Fruit fly (Drosophila melanogaster): ENCODE measurements around the gene mid.
A peak's percentile ranks its signal among the peaks of the same experiment; 100 is the strongest.

The mid gene

DNA sequence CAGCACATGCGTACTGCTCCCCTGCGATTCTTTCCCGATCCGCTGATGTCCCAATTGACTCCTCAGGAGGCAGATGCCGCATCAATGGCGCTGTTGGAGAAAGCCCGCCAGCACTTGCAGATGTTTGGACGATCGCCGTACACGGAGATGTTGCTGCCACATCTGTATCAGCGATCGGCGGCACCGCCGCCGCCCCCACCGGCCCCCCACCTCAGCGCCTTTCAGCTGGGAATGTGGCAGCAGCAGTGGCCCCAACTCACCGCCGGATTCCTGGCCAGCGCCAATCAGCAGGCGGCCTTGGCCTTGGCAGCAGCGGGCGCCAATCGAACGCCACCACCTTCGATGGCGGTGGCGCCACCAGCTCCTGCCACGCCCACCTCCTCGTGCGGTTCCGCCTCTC is 46.1 kb upstream of the mid start:
- TF ChIP-seq pdm3 (GFP tag; optimal IDR thresholded peaks at IDR 0.05) (no peak), CG11762 (GFP tag; optimal IDR thresholded peaks at IDR 0.05; ENCODE audit: insufficient read depth) (no peak), CG10631 (GFP tag; optimal IDR thresholded peaks at IDR 0.05) (no peak), dac (GFP tag; optimal IDR thresholded peaks at IDR 0.05) (no peak), Eip93F (GFP tag; optimal IDR thresholded peaks at IDR 0.05) (no peak), CG34406 (GFP tag; optimal IDR thresholded peaks at IDR 0.05) (no peak), CG11902 (GFP tag; optimal IDR thresholded peaks at IDR 0.05) (no peak)

DNA sequence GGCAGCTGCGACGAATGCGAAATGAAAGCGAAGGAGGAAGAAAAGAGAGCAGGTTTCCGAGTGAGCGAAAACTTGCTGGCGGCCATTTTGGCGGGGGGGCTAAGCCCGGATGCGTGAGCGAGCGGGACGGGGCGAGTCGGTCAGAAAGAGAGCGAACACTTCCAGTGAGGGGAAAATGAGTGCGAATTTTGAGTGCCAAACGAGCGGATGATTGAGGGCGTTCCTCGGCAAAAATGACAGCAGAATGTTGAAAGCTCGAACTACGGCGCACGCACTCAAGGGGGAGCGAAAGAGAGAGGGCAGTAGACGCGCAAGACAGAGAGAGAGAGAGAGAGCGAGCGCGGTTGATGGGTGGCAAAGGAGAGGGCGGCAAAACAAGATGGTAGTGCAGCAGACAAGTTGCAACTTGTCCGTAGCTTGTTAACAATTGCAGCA is 39.9 kb upstream of the mid start:
- TF ChIP-seq CG1621 (tag; optimal IDR thresholded peaks at IDR 0.05) (peak; percentile 33), Sox102F (GFP tag; optimal IDR thresholded peaks at IDR 0.05) (no peak), CG34406 (GFP tag; optimal IDR thresholded peaks at IDR 0.05) (no peak), cyc (GFP tag; optimal IDR thresholded peaks at IDR 0.05) (no peak), CG10631 (GFP tag; optimal IDR thresholded peaks at IDR 0.05) (no peak), CG7368 (GFP tag; optimal IDR thresholded peaks at IDR 0.05) (no peak), Ets96B (tag; optimal IDR thresholded peaks at IDR 0.05) (no peak), dsx (GFP tag; optimal IDR thresholded peaks at IDR 0.05; ENCODE audit: poor library complexity, severe bottlenecking) (no peak), Met (GFP tag; optimal IDR thresholded peaks at IDR 0.05) (no peak), Eip78C (GFP tag) (peak; percentile 52), ss (GFP tag; optimal IDR thresholded peaks at IDR 0.05) (peak in 1 of 2 experiments; percentile 33), eg (GFP tag; IDR thresholded peaks at IDR 0.05) (no peak), CG6163 (GFP tag; IDR thresholded peaks at IDR 0.05) (peak; percentile 36; the same call in 1 of the 3 replicates), Blimp-1 (GFP tag; optimal IDR thresholded peaks at IDR 0.05) (no peak), CG6808 (GFP tag; optimal IDR thresholded peaks at IDR 0.05) (no peak), Eip93F (GFP tag; optimal IDR thresholded peaks at IDR 0.05) (no peak), CG16779 (tag; optimal IDR thresholded peaks at IDR 0.05) (no peak)

DNA sequence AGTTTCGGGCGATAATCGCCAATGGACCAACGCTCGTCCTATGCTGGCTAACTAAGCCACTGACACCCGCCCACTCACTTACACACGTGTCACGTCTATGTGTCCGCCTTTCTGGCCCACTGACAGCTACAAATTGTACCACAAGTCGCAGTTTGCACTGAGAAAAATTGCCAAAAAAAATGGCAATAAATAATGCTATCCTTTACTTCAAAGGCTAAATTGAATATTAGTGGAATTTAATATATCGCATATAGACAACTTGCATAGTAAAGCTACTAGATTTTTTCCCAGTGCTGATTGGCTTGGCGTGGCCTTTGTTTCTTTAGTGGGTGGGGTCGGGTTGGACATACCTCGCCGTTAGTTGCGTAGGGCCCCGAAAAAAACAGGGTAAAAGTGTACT is 36.1 kb upstream of the mid start:
- TF ChIP-seq svp (GFP tag): peak; percentile 5
- TF ChIP-seq Met (GFP tag; optimal IDR thresholded peaks at IDR 0.05): peak; percentile 4
- peak; percentile 39 for TF ChIP-seq Eip78C (GFP tag)
- TF ChIP-seq CG6276 (GFP tag; optimal IDR thresholded peaks at IDR 0.05): no peak
- 0 out of 3 replicates have a peak, but pooled peaks have one; percentile 15 for TF ChIP-seq eg (GFP tag; IDR thresholded peaks at IDR 0.05)
- TF ChIP-seq acj6 (GFP tag; optimal IDR thresholded peaks at IDR 0.05): no peak
- 0 out of 3 replicates have a peak, but pooled peaks have one; percentile 22 for TF ChIP-seq CG6163 (GFP tag; IDR thresholded peaks at IDR 0.05)
- TF ChIP-seq CG32006 (GFP tag; optimal IDR thresholded peaks at IDR 0.05): peak; percentile 31

DNA sequence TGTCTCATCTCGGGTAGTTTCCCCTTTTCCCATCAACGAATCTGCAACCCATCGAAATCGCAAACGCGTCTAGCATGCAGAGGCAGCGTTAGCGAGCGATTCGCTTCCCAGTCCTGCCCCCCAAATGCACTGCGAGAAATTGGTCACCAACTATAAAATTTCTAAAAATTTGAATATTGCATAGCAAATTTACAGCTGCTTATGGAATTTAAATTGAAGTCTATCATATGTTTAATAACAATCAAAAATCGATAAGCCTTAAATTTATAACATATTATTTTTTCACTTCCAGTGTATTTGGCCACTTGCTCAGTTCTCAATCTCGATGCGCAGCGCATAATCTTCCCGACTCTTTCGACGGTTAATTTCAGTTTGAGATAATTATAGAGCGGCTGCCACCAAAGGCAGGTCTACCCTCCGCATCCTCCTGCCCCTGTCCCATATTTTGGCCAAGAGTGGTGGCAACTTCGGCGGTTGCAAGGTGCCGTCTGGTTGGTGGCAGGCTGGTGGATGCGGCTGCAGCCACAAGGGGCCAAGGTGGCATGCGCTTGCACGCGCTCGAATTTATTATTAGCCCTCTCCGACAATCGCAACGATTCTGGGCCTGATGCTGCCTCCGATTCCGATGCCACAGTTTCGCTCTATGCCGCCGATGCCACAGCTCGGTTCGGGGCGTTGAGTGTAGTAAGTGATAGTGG is 34.4 kb upstream of the mid start:
- peak; percentile 81 for TF ChIP-seq Eip75B (GFP tag; optimal IDR thresholded peaks at IDR 0.05)
- peak; percentile 78 for TF ChIP-seq esn (GFP tag; optimal IDR thresholded peaks at IDR 0.05)
- TF ChIP-seq fd59A (GFP tag; optimal IDR thresholded peaks at IDR 0.05): peak; percentile 82
- TF ChIP-seq Gug (GFP tag; IDR thresholded peaks at IDR 0.05): peak; percentile 83
- TF ChIP-seq svp (GFP tag): peak; percentile 81
- TF ChIP-seq topi (GFP tag; optimal IDR thresholded peaks at IDR 0.05): peak; percentile 71
- peak; percentile 62 for TF ChIP-seq CG11762 (GFP tag; optimal IDR thresholded peaks at IDR 0.05; ENCODE audit: insufficient read depth)
- TF ChIP-seq CG15336 (GFP tag; IDR thresholded peaks at IDR 0.05): peak; percentile 91
- peak; percentile 51 for TF ChIP-seq CG16779 (tag; optimal IDR thresholded peaks at IDR 0.05)
- TF ChIP-seq Smox (GFP tag; optimal IDR thresholded peaks at IDR 0.05): peak; percentile 65
- peak; percentile 20 for TF ChIP-seq Ets21C (GFP tag; optimal IDR thresholded peaks at IDR 0.05)
- peak; percentile 82 for TF ChIP-seq CG32006 (GFP tag; optimal IDR thresholded peaks at IDR 0.05)
- TF ChIP-seq vri (GFP tag; optimal IDR thresholded peaks at IDR 0.05): peak; percentile 52
- TF ChIP-seq CG3919 (GFP tag; optimal IDR thresholded peaks at IDR 0.05): peak; percentile 88
- TF ChIP-seq CG34406 (GFP tag; optimal IDR thresholded peaks at IDR 0.05): peak; percentile 56
- TF ChIP-seq CG3032 (tag; optimal IDR thresholded peaks at IDR 0.05): peak; percentile 92
- TF ChIP-seq CG6276 (GFP tag; optimal IDR thresholded peaks at IDR 0.05): peak; percentile 81
- TF ChIP-seq Blimp-1 (GFP tag; optimal IDR thresholded peaks at IDR 0.05): peak; percentile 20
- peak; percentile 67 for TF ChIP-seq Sox102F (GFP tag; optimal IDR thresholded peaks at IDR 0.05)
- peak; percentile 56 for TF ChIP-seq Hr39 (GFP tag; optimal IDR thresholded peaks at IDR 0.05)
- peak; percentile 57 to 83 for TF ChIP-seq salr (GFP tag; optimal IDR thresholded peaks at IDR 0.05)
- no peak for TF ChIP-seq CG8319 (GFP tag; optimal IDR thresholded peaks at IDR 0.05)
- TF ChIP-seq Eip78C (GFP tag): peak; percentile 96
- peak; percentile 78 for TF ChIP-seq Lpt (GFP tag; optimal IDR thresholded peaks at IDR 0.05)
- TF ChIP-seq Hr4 (GFP tag; optimal IDR thresholded peaks at IDR 0.05): peak; percentile 81
- TF ChIP-seq CG1621 (tag; optimal IDR thresholded peaks at IDR 0.05): peak; percentile 77
- TF ChIP-seq Eip93F (GFP tag; optimal IDR thresholded peaks at IDR 0.05): no peak
- TF ChIP-seq ss (GFP tag; optimal IDR thresholded peaks at IDR 0.05): peak; percentile 87 to 91
- peak; percentile 88 for TF ChIP-seq CG8119 (GFP tag; IDR thresholded peaks at IDR 0.05)
- TF ChIP-seq eg (GFP tag; IDR thresholded peaks at IDR 0.05): peak; percentile 89

Measured in whole organism, prepupa.